Worm (Caenorhabditis elegans): ENCODE measurements around the gene sly-1.

The sly-1 gene

DNA sequence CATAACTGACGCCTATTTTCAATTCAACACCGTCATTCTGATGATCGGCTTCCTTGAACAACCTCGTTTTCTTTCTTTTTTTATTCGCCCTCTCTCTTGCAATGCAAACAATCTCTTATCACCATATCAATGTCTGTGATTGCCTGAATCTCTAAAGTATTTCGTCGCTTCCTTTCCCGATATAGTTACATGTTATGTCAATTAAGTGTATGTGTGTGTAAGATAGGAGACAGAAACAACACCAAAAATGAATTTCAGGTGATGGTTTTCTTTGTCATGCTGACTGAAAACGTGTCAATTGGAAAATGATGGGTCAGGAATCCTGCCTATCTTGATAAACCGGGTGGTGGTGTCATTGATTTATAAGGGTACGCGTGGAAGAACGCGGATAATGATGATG lies 26.5 kb downstream of the sly-1 start:
- peak; percentile 89 to 91 for TF ChIP-seq let-607 (tag; optimal IDR thresholded peaks at IDR 0.05)
- TF ChIP-seq F23B12.7 (tag; optimal IDR thresholded peaks at IDR 0.05; ENCODE audit: insufficient read depth): no peak
- no peak for TF ChIP-seq C17E4.6 (GFP tag; IDR thresholded peaks at IDR 0.05)
- no peak for TF ChIP-seq lsy-27 (tag; optimal IDR thresholded peaks at IDR 0.05; ENCODE audit: borderline replicate concordance, insufficient read depth)
- TF ChIP-seq let-526 (GFP tag; IDR thresholded peaks at IDR 0.05): no peak
- TF ChIP-seq T07F8.4 (tag; optimal IDR thresholded peaks at IDR 0.05): no peak
- no peak for TF ChIP-seq ceh-27 (GFP tag; optimal IDR thresholded peaks at IDR 0.05)
- TF ChIP-seq snpc-4 (GFP tag; optimal IDR thresholded peaks at IDR 0.05): no peak
- TF ChIP-seq snpc-4 (tag; optimal IDR thresholded peaks at IDR 0.05): peak in 3 of 4 experiments; percentile 3 to 62 (median 33)
- TF ChIP-seq sea-2 (GFP tag; IDR thresholded peaks at IDR 0.05): no peak
- no peak for TF ChIP-seq ceh-79 (tag; optimal IDR thresholded peaks at IDR 0.05)
- peak; percentile 40 for TF ChIP-seq madf-10 (tag; optimal IDR thresholded peaks at IDR 0.05)
- no peak for TF ChIP-seq B0261.1 (tag; optimal IDR thresholded peaks at IDR 0.05)
- no peak for TF ChIP-seq B0019.2 (GFP tag; conservative IDR thresholded peaks at IDR 0.05)
- TF ChIP-seq hlh-12 (tag; optimal IDR thresholded peaks at IDR 0.05): no peak
- no peak for TF ChIP-seq him-1 (tag; optimal IDR thresholded peaks at IDR 0.05)
- no peak for TF ChIP-seq F37B4.10 (GFP tag; IDR thresholded peaks at IDR 0.05)
- no peak for TF ChIP-seq mel-28 (tag; optimal IDR thresholded peaks at IDR 0.05; ENCODE audit: borderline replicate concordance)
- no peak for TF ChIP-seq ceh-91 (GFP tag; IDR thresholded peaks at IDR 0.05)
- no peak for TF ChIP-seq F55B11.4 (tag; optimal IDR thresholded peaks at IDR 0.05; ENCODE audit: borderline replicate concordance, insufficient read depth)
- TF ChIP-seq lin-54 (GFP tag; optimal IDR thresholded peaks at IDR 0.05): peak; percentile 5
- no peak for TF ChIP-seq rcor-1 (GFP tag; IDR thresholded peaks at IDR 0.05)
- no peak for TF ChIP-seq F57C9.4 (tag; optimal IDR thresholded peaks at IDR 0.05)
- no peak for TF ChIP-seq ztf-6 (GFP tag; IDR thresholded peaks at IDR 0.05)
- no peak for TF ChIP-seq T26A5.8 (tag; optimal IDR thresholded peaks at IDR 0.05)
- TF ChIP-seq C06A6.2 (GFP tag; conservative IDR thresholded peaks at IDR 0.05): no peak
- TF ChIP-seq lin-26 (GFP tag; IDR thresholded peaks at IDR 0.05): no peak
- TF ChIP-seq ztf-22 (GFP tag; optimal IDR thresholded peaks at IDR 0.05): peak; percentile 78
- TF ChIP-seq ccch-3 (GFP tag; optimal IDR thresholded peaks at IDR 0.05): no peak
- TF ChIP-seq Y95B8A.8 (GFP tag; IDR thresholded peaks at IDR 0.05): no peak
- no peak for TF ChIP-seq hlh-26 (GFP tag; conservative IDR thresholded peaks at IDR 0.05)
- TF ChIP-seq xnd-1 (tag; optimal IDR thresholded peaks at IDR 0.05): no peak
- no peak for TF ChIP-seq efl-1 (GFP tag; optimal IDR thresholded peaks at IDR 0.05)
- TF ChIP-seq nfya-1 (tag; optimal IDR thresholded peaks at IDR 0.05; ENCODE audit: borderline replicate concordance, insufficient read depth): no peak
- 0 out of 2 replicates have a peak, but pooled peaks have one; percentile 42 for TF ChIP-seq Y56A3A.18 (GFP tag; IDR thresholded peaks at IDR 0.05)
- no peak for TF ChIP-seq egrh-3 (GFP tag; IDR thresholded peaks at IDR 0.05)
- no peak for TF ChIP-seq lag-1 (GFP tag; IDR thresholded peaks at IDR 0.05)
- TF ChIP-seq attf-6 (GFP tag; IDR thresholded peaks at IDR 0.05): no peak
- TF ChIP-seq dpff-1 (tag; optimal IDR thresholded peaks at IDR 0.05): no peak
- TF ChIP-seq nhr-120 (GFP tag; IDR thresholded peaks at IDR 0.05): no peak
- no peak for TF ChIP-seq lir-1 (GFP tag; conservative IDR thresholded peaks at IDR 0.05)
- no peak for TF ChIP-seq snpc-3.4 (tag; optimal IDR thresholded peaks at IDR 0.05)
- no peak for TF ChIP-seq unc-130 (GFP tag; optimal IDR thresholded peaks at IDR 0.05)
- TF ChIP-seq ets-4 (GFP tag; optimal IDR thresholded peaks at IDR 0.05): peak; percentile 35
- no peak for TF ChIP-seq cebp-1 (GFP tag; IDR thresholded peaks at IDR 0.05)
- TF ChIP-seq cebp-1 (tag; optimal IDR thresholded peaks at IDR 0.05): peak; percentile 69
- TF ChIP-seq ztf-25 (GFP tag; IDR thresholded peaks at IDR 0.05): no peak
- TF ChIP-seq Y53G8AR.9 (GFP tag; conservative IDR thresholded peaks at IDR 0.05): no peak
- TF ChIP-seq ztf-26 (tag; optimal IDR thresholded peaks at IDR 0.05): peak; percentile 15
